Worm (Caenorhabditis elegans): ENCODE data around the gene B0361.4.

ce11 chrIII:7229687-7230086 lies 29.1 kb upstream of the B0361.4 start, which contains the start of gene R151.8:
- TF ChIP-seq ekl-4 (GFP tag; IDR thresholded peaks at IDR 0.05) (no peak), unc-130 (GFP tag; optimal IDR thresholded peaks at IDR 0.05) (no peak), ama-1 (optimal IDR thresholded peaks at IDR 0.05) (no peak), ama-1 (GFP tag; optimal IDR thresholded peaks at IDR 0.05) (no peak)

All from whole organism, young adult.